Worm (Caenorhabditis elegans): Measurements from ENCODE around the gene txt-8.

The txt-8 gene

ce11 chrV:18412351-18412750, 1.8 kb upstream of the txt-8 start (continued):
- TF ChIP-seq tra-1 (GFP tag; IDR thresholded peaks at IDR 0.05) (0 out of 2 replicates have a peak, but pooled peaks have one; percentile 26), F44E2.7 (GFP tag; IDR thresholded peaks at IDR 0.05) (no peak)

- TF ChIP-seq Y105C5A.15 (GFP tag; IDR thresholded peaks at IDR 0.05) (no peak), nhr-28 (tag; optimal IDR thresholded peaks at IDR 0.05) (peak; percentile 9)
Measured at ce11 chrV:18412887-18413286, 1.3 kb upstream of the txt-8 start, which contains the start of gene ZK262.2. Gene ZK262.2 (minus strand): TSS chrV:18412987.

- peak; percentile 93 for TF ChIP-seq set-16 (GFP tag; IDR thresholded peaks at IDR 0.05)
Measured at ce11 chrV:18415878-18416277, 1.7 kb downstream of the txt-8 start.

- TF ChIP-seq nhr-48 (tag; optimal IDR thresholded peaks at IDR 0.05) (no peak), ZK546.5 (tag; optimal IDR thresholded peaks at IDR 0.05) (no peak), dmd-8 (GFP tag; IDR thresholded peaks at IDR 0.05) (no peak), lir-3 (tag; optimal IDR thresholded peaks at IDR 0.05) (no peak), nhr-76 (tag; optimal IDR thresholded peaks at IDR 0.05) (no peak), dpl-1 (GFP tag; optimal IDR thresholded peaks at IDR 0.05) (no peak), lin-1 (GFP tag; IDR thresholded peaks at IDR 0.05) (no peak), ztf-7 (tag; optimal IDR thresholded peaks at IDR 0.05) (no peak), unc-130 (GFP tag; optimal IDR thresholded peaks at IDR 0.05) (no peak), rbr-2 (tag; optimal IDR thresholded peaks at IDR 0.05) (no peak), lin-29 (GFP tag; IDR thresholded peaks at IDR 0.05) (no peak), arid-1 (GFP tag; conservative IDR thresholded peaks at IDR 0.05) (no peak), mep-1 (tag; optimal IDR thresholded peaks at IDR 0.05) (no peak), aly-2 (tag; optimal IDR thresholded peaks at IDR 0.05) (no peak), dve-1 (tag; optimal IDR thresholded peaks at IDR 0.05; ENCODE audit: insufficient read depth) (no peak), aha-1 (tag) (no peak)
Measured at ce11 chrV:18420797-18421196, 6.6 kb downstream of the txt-8 start, which contains the start of gene srj-26. Gene srj-26 (plus strand): TSS chrV:18421097.

- no peak for TF ChIP-seq ctbp-1 (GFP tag; IDR thresholded peaks at IDR 0.05)
- TF ChIP-seq hlh-30 (tag; optimal IDR thresholded peaks at IDR 0.05; ENCODE audit: insufficient read depth), result no peak
- TF ChIP-seq ceh-32 (tag; optimal IDR thresholded peaks at IDR 0.05; ENCODE audit: poor library complexity), result no peak
- TF ChIP-seq lin-1 (GFP tag; IDR thresholded peaks at IDR 0.05), result no peak
- TF ChIP-seq dve-1 (tag; optimal IDR thresholded peaks at IDR 0.05; ENCODE audit: insufficient read depth), result no peak
- TF ChIP-seq snpc-4 (tag; optimal IDR thresholded peaks at IDR 0.05), result no peak
- no peak for TF ChIP-seq duxl-1 (tag; optimal IDR thresholded peaks at IDR 0.05; ENCODE audit: poor library complexity)
- TF ChIP-seq zfp-2 (tag; optimal IDR thresholded peaks at IDR 0.05), result no peak
- TF ChIP-seq daf-12 (tag; optimal IDR thresholded peaks at IDR 0.05), result no peak
- TF ChIP-seq rbr-2 (tag; optimal IDR thresholded peaks at IDR 0.05), result no peak
- TF ChIP-seq lin-29 (GFP tag; IDR thresholded peaks at IDR 0.05), result no peak
- TF ChIP-seq nhr-111 (GFP tag; optimal IDR thresholded peaks at IDR 0.05), result no peak
- TF ChIP-seq ama-1 (optimal IDR thresholded peaks at IDR 0.05), result no peak
Measured at ce11 chrV:18424471-18424870, 10.3 kb downstream of the txt-8 start, which contains the start of gene ZK262.4. Gene ZK262.4 (minus strand): TSS chrV:18424571.

- TF ChIP-seq daf-19 (GFP tag; conservative IDR thresholded peaks at IDR 0.05) (no peak), F26F4.8 (GFP tag; conservative IDR thresholded peaks at IDR 0.05) (no peak), egl-43 (GFP tag; IDR thresholded peaks at IDR 0.05) (no peak), skn-1 (tag; optimal IDR thresholded peaks at IDR 0.05) (no peak), lin-29 (GFP tag; IDR thresholded peaks at IDR 0.05) (no peak), ceh-28 (tag; optimal IDR thresholded peaks at IDR 0.05) (peak; percentile 10), D1046.2 (GFP tag; IDR thresholded peaks at IDR 0.05) (no peak), daf-16 (GFP tag; optimal IDR thresholded peaks at IDR 0.05) (no peak), daf-16 (tag; optimal IDR thresholded peaks at IDR 0.05) (no peak)
Measured at ce11 chrV:18425544-18425943, 11.4 kb downstream of the txt-8 start, which contains the start of gene ZK262.19. Gene ZK262.19 (minus strand): TSS chrV:18425644.
